Fruit fly (Drosophila melanogaster): ENCODE measurements around the gene Abcd3.

Gene Abcd3

DNA sequence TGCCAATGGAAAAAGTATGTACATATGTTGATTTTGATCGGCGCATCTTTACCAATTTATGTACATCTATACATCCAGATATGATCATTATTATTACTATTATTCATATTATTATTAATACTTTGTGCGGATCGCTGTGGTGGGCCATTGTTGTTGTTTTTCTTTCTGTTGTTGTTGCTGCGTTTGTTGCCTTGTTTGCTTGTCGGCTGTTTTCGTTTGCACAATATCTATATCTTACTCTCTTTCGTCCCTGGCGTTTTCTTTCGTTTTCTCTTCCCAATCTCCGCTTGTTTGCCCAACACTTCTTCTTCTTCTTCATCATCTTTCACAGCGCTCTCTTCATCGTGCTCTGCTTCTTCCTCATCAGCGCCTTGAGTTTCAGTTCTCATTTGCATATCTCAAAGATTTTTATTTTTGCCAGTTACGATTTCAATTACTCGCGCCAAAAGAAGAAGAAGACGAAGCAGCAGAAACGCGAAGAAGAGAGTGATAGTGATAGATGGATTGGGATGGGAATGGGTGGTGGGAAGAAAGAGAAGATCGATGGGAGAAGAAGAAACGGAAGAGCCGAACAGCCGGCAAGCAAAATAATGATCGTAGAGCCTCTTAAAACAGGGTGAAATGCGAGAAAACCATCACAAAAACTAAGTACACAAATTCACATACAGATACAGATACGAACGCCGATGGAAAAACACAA is 37.5 kb downstream of the Abcd3 start (continued):
- TF ChIP-seq Eip74EF (GFP tag; optimal IDR thresholded peaks at IDR 0.05) (no peak), CG6854 (GFP tag; optimal IDR thresholded peaks at IDR 0.05) (no peak), pros (GFP tag; optimal IDR thresholded peaks at IDR 0.05) (peak; percentile 87), Camta (GFP tag; optimal IDR thresholded peaks at IDR 0.05) (no peak), CG13123 (GFP tag; optimal IDR thresholded peaks at IDR 0.05) (no peak), CG31365 (tag; optimal IDR thresholded peaks at IDR 0.05) (no peak), ttk (GFP tag; IDR thresholded peaks at IDR 0.05) (no peak), Spps (tag; optimal IDR thresholded peaks at IDR 0.05) (no peak), CG3163 (GFP tag; optimal IDR thresholded peaks at IDR 0.05) (peak; percentile 77), CoRest (tag; optimal IDR thresholded peaks at IDR 0.05) (no peak), CG31388 (GFP tag; optimal IDR thresholded peaks at IDR 0.05) (no peak), CG14710 (tag; optimal IDR thresholded peaks at IDR 0.05) (peak; percentile 5), CG15269 (tag; optimal IDR thresholded peaks at IDR 0.05) (no peak), Ada2b (GFP tag; IDR thresholded peaks at IDR 0.05) (no peak), org-1 (GFP tag; optimal IDR thresholded peaks at IDR 0.05) (no peak), ci (GFP tag; IDR thresholded peaks at IDR 0.05) (0 out of 3 replicates have a peak, but pooled peaks have one; percentile 30), dan (GFP tag; IDR thresholded peaks at IDR 0.05) (no peak), Med (GFP tag) (peak; percentile 29), nerfin-1 (tag; optimal IDR thresholded peaks at IDR 0.05) (no peak), unc-4 (GFP tag; IDR thresholded peaks at IDR 0.05; ENCODE audit: partially characterized antibody) (no peak), sens (GFP tag) (peak; percentile 71), dm (GFP tag; optimal IDR thresholded peaks at IDR 0.05) (no peak), Elba2 (GFP tag; optimal IDR thresholded peaks at IDR 0.05) (no peak), CG2712 (tag; optimal IDR thresholded peaks at IDR 0.05) (no peak), Nf-YC (tag; optimal IDR thresholded peaks at IDR 0.05) (no peak), CG15601 (tag; optimal IDR thresholded peaks at IDR 0.05) (no peak), insv (GFP tag; optimal IDR thresholded peaks at IDR 0.05) (no peak), vvl (GFP tag; IDR thresholded peaks at IDR 0.05) (peak; percentile 27; the same call in 1 of the 2 replicates)

DNA sequence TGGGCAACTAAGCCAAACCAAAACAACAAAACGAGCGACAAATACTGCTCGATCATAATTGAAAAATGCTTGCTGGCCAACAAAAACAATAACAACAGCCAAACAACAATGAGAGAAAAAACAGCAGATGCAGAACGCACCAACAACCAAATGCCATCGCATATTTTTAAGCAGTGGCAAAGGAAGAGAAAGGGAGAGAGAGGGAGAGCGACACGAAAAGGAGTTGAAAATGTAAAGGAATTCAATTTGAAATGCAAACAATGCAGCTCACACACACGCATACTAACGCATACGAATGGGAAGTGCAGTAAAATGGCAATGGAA is 38.0 kb downstream of the Abcd3 start:
- peak; percentile 71 for TF ChIP-seq D (optimal IDR thresholded peaks at IDR 0.05)
- no peak for TF ChIP-seq D (GFP tag; optimal IDR thresholded peaks at IDR 0.05)
- peak; percentile 42 for TF ChIP-seq Med (GFP tag)
- TF ChIP-seq nerfin-1 (tag; optimal IDR thresholded peaks at IDR 0.05): peak; percentile 62
- no peak for TF ChIP-seq H2.0 (GFP tag; IDR thresholded peaks at IDR 0.05)
- no peak for TF ChIP-seq CG11093 (GFP tag; IDR thresholded peaks at IDR 0.05)
- TF ChIP-seq CG4360 (GFP tag; IDR thresholded peaks at IDR 0.05): peak; percentile 67
- TF ChIP-seq Trl (optimal IDR thresholded peaks at IDR 0.05): peak in 1 of 2 experiments; percentile 3
- no peak for TF ChIP-seq Trl (GFP tag; optimal IDR thresholded peaks at IDR 0.05)
- TF ChIP-seq NC2β (GFP tag; optimal IDR thresholded peaks at IDR 0.05): no peak
- no peak for TF ChIP-seq mirr (GFP tag; optimal IDR thresholded peaks at IDR 0.05)
- no peak for TF ChIP-seq CG12299 (tag; optimal IDR thresholded peaks at IDR 0.05)
- no peak for TF ChIP-seq pum (GFP tag; optimal IDR thresholded peaks at IDR 0.05)
- 0 out of 3 replicates have a peak, but pooled peaks have one; percentile 13 for TF ChIP-seq CG7963 (GFP tag; IDR thresholded peaks at IDR 0.05; ENCODE audit: partially characterized antibody)
- TF ChIP-seq knrl (GFP tag; IDR thresholded peaks at IDR 0.05; ENCODE audit: partially characterized antibody): no peak
- TF ChIP-seq cg (GFP tag; optimal IDR thresholded peaks at IDR 0.05): peak; percentile 17
